Worm (Caenorhabditis elegans) whole organism, L4 larva: ENCODE measurements around the gene nca-2.
"Not testable (repeated sequence)": the region's sequence is repeated elsewhere in the genome, so short reads cannot be mapped to it uniquely, and the experiment has no call there.

ENCODE experiments used
- F49E8.2 ChIP-seq: sonication (generic microtip); optimal IDR thresholded peaks from 2 replicates; lab custom pipeline; 2016; ENCODE audit warnings: missing compliant biosample characterization, mild to moderate bottlenecking, missing genetic modification characterization, borderline replicate concordance
- T20F7.1 ChIP-seq: fragments of 200-800 bp; sonication (Bioruptor generic); optimal IDR thresholded peaks from 2 replicates; lab custom pipeline; 2018; ENCODE audit warnings: mild to moderate bottlenecking, missing genetic modification characterization, missing compliant biosample characterization
- Y48G9A.11 ChIP-seq: fragments of 200-800 bp; sonication (Bioruptor generic); IDR thresholded peaks from 2 replicates; pipeline ENCODE4 v1.3.6; 2022; ENCODE audit warnings: missing genetic modification reagents, missing genetic modification characterization, missing compliant biosample characterization
- aha-1 ChIP-seq: fragments of 150-350 bp; peaks from one replicate; lab custom pipeline; 2014; ENCODE audit warnings: missing biosample characterization, missing genetic modification characterization
- ama-1 ChIP-seq: fragments of 150-350 bp; optimal IDR thresholded peaks from 2 replicates; lab custom pipeline; 2014; ENCODE audit warnings: inconsistent platforms, mixed read lengths
- ceh-20 ChIP-seq: fragments of 200-800 bp; sonication (Bioruptor generic); IDR thresholded peaks from 2 replicates; pipeline ENCODE4 v1.3.6; 2022; ENCODE audit warnings: missing genetic modification reagents, missing genetic modification characterization, missing compliant biosample characterization
- ceh-32 ChIP-seq: sonication (generic microtip); optimal IDR thresholded peaks from 2 replicates; lab custom pipeline; 2016; ENCODE audit warnings: mild to moderate bottlenecking, missing genetic modification characterization, missing compliant biosample characterization; ENCODE audit not compliant: poor library complexity
- ceh-82 ChIP-seq: sonication (generic microtip); optimal IDR thresholded peaks from 2 replicates; lab custom pipeline; 2017; ENCODE audit warnings: missing biosample characterization, missing genetic modification characterization
- ces-1 ChIP-seq: fragments of 150-350 bp; sonication (generic microtip); optimal IDR thresholded peaks from 4 replicates; lab custom pipeline; 2014; ENCODE audit warnings: missing biosample characterization, missing genetic modification reagents, missing genetic modification characterization
- ctbp-1 ChIP-seq: fragments of 200-800 bp; sonication (Bioruptor generic); IDR thresholded peaks from 2 replicates; pipeline ENCODE4 v1.3.6; 2022; ENCODE audit warnings: missing genetic modification reagents, missing genetic modification characterization, missing compliant biosample characterization
- dmd-9 ChIP-seq: fragments of 200-800 bp; sonication (Bioruptor generic); IDR thresholded peaks from 2 replicates; pipeline ENCODE4 v1.3.6; 2022; ENCODE audit warnings: missing genetic modification reagents, missing genetic modification characterization, missing compliant biosample characterization
- dpl-1 ChIP-seq: fragments of 150-350 bp; optimal IDR thresholded peaks from 2 replicates; lab custom pipeline; 2014; ENCODE audit warnings: missing biosample characterization, missing genetic modification reagents, missing genetic modification characterization
- hif-1 ChIP-seq, 2 experiments: sonication (generic microtip); optimal IDR thresholded peaks; 2 replicates each; lab custom pipeline; 2016 to 2017; ENCODE audit warnings: missing compliant biosample characterization in 2 of 2, missing genetic modification characterization in 2 of 2, missing genetic modification reagents in 2 of 2, missing genotype in 2 of 2, mild to moderate bottlenecking in 1 of 2
- lsy-2 ChIP-seq, 2 experiments: fragments of 150-350 bp in 1 of 2; sonication (generic microtip) in 1 of 2; optimal IDR thresholded peaks; 2 replicates each; lab custom pipeline; 2014 to 2017; ENCODE audit warnings: missing biosample characterization in 2 of 2, missing genetic modification characterization in 2 of 2
- madf-5 ChIP-seq, 2 experiments: fragments of 200-800 bp; sonication (Bioruptor generic); IDR thresholded peaks; 2 replicates each; pipeline ENCODE4 v1.3.6; 2022; ENCODE audit warnings: missing compliant biosample characterization in 2 of 2, missing genetic modification characterization in 2 of 2
- mdl-1 ChIP-seq, 2 experiments: fragments of 150-350 bp in 1 of 2; sonication (generic microtip) in 1 of 2; optimal IDR thresholded peaks; 2 replicates each; lab custom pipeline; 2014 to 2017; ENCODE audit warnings: missing biosample characterization in 2 of 2, missing genetic modification characterization in 2 of 2
- mes-2 ChIP-seq: sonication (generic microtip); optimal IDR thresholded peaks from 2 replicates; lab custom pipeline; 2016; ENCODE audit warnings: missing genotype, mild to moderate bottlenecking, missing genetic modification characterization, missing compliant biosample characterization; ENCODE audit not compliant: poor library complexity, severe bottlenecking
- pha-4 ChIP-seq, 2 experiments: fragments of 150-350 bp in 1 of 2; fragments of 200-800 bp in 1 of 2; sonication (Bioruptor generic) in 1 of 2; IDR thresholded peaks in 1 of 2; optimal IDR thresholded peaks in 1 of 2; 2 replicates each; pipeline versions ENCODE4 v1.3.6 to Lab custom; 2014 to 2022; ENCODE audit warnings: missing genetic modification characterization in 2 of 2, missing genetic modification reagents in 2 of 2, missing biosample characterization in 1 of 2, missing compliant biosample characterization in 1 of 2
- set-16 ChIP-seq: fragments of 200-800 bp; sonication (Bioruptor generic); IDR thresholded peaks from 2 replicates; pipeline ENCODE4 v1.3.6; 2022; ENCODE audit warnings: missing genetic modification reagents, missing genetic modification characterization, missing compliant biosample characterization
- spr-1 ChIP-seq: sonication (generic microtip); optimal IDR thresholded peaks from 2 replicates; lab custom pipeline; 2016; ENCODE audit warnings: mild to moderate bottlenecking, missing genetic modification characterization, missing compliant biosample characterization
- unc-130 ChIP-seq: sonication (generic microtip); optimal IDR thresholded peaks from 2 replicates; lab custom pipeline; 2016; ENCODE audit warnings: missing genetic modification reagents, missing genetic modification characterization, missing compliant biosample characterization
- unc-62 ChIP-seq, 3 experiments: fragments of 150-350 bp in 1 of 3; sonication (generic microtip); optimal IDR thresholded peaks in 2 of 3; peaks in 1 of 3; 1 replicate in 1 of 3; 2 replicates in 2 of 3; lab custom pipeline; 2014 to 2017; ENCODE audit warnings: missing biosample characterization in 3 of 3, missing genetic modification characterization in 3 of 3, missing genetic modification reagents in 3 of 3, missing genotype in 1 of 3
- zfp-3 ChIP-seq: fragments of 200-800 bp; sonication (Bioruptor generic); conservative IDR thresholded peaks from 2 replicates; pipeline ENCODE4 v1.3.6; 2022; ENCODE audit warnings: missing genetic modification reagents, missing genetic modification characterization, missing compliant biosample characterization
- ztf-7 ChIP-seq: fragments of 150-350 bp; optimal IDR thresholded peaks from 2 replicates; lab custom pipeline; 2014; ENCODE audit warnings: missing biosample characterization, missing genetic modification characterization

nca-2 gene

ce11 chrIII:4968146-4968545, 2.8 kb downstream of the nca-2 start:
- 0 out of 2 replicates have a peak, but pooled peaks have one; percentile 22 for TF ChIP-seq ctbp-1 (GFP tag; lab: Robert Waterston, UW)
- TF ChIP-seq mdl-1 (tag; optimal IDR thresholded peaks at IDR 0.05; lab: Kevin White, UChicago), result peak in 1 of 2 experiments; percentile 53
- no peak for TF ChIP-seq spr-1 (tag; lab: Kevin White, UChicago)

DNA sequence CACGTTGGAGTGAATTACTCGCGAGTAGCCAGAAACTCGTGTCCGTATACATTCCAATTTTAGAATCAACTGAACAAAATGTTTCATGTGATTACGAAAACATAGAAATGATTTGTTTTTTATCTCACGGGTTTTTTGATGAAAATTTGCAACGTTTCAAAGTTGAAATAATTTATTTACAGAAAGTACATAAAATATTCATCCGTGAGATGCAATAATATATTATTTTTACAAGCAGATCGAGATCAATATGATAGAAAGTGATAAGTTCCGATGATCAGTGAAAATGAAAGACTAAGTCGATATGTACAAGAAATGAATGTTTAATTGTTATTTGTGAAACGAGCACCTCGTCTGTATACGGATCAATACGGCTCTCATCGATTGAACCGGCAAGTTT, 15.0 kb downstream of the nca-2 start, which contains the start of gene C27F2.6:
C27F2.6 (minus strand) TSS at position 101 of the 400 bp plus-strand sequence.
- TF ChIP-seq unc-130; aha-1 (tag; lab: Kevin White, UChicago); ceh-82 (tag; lab: Kevin White, UChicago): not testable (repeated sequence)

- peak in 1 of 2 experiments; percentile 92 for TF ChIP-seq unc-62 (GFP tag; optimal IDR thresholded peaks at IDR 0.05 in 1 of 2; lab: Kevin White, UChicago)
- no peak for TF ChIP-seq unc-62 (tag; optimal IDR thresholded peaks at IDR 0.05; lab: Kevin White, UChicago)
- TF ChIP-seq ama-1, result no peak
Measured at ce11 chrIII:4983961-4984360, 18.6 kb downstream of the nca-2 start.

DNA sequence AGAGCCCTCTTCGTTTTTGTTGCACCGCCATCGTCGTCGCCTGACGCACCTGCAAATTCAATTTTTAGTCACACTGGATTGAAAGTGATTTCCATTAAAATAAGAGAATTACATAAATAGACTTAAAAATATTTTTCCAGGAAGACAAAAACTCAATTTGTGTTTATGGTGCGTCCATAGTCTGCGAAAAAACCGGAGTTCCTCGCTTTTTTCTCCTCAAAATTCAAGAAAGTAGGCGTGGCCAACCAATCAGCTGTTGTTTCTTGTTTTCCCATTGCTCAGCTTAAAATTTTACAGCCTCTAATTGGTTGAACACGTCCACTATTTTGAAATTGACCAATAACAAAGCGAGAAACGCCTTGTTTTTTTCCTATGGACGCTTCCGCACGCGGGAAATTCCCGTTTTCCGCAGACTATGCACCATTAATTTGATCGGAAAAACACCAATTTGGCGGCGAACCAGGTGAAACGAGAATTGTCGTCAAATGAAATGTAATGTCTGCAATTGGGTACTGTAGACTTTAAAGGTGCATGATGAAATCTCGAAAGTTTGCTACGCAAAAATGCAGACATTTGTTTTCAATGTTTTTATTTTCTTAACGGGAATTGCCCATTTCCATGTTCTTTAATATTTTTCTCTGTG, 19.2 kb downstream of the nca-2 start, which contains the start of gene C27F2.7:
C27F2.7 (minus strand) TSS at position 51 of the 643 bp plus-strand sequence.
- TF ChIP-seq F49E8.2 (tag; lab: Kevin White, UChicago) (peak; percentile 11), zfp-3 (GFP tag; lab: Robert Waterston, UW) (no peak), madf-5 (GFP tag; IDR thresholded peaks at IDR 0.05; lab: Robert Waterston, UW) (no peak), spr-1 (tag; lab: Kevin White, UChicago) (no peak), unc-130 (peak; percentile 41), ceh-82 (tag; lab: Kevin White, UChicago) (no peak), pha-4 (GFP tag; IDR thresholded peaks at IDR 0.05; lab: Robert Waterston, UW) (no peak), pha-4 (tag; optimal IDR thresholded peaks at IDR 0.05; lab: Kevin White, UChicago) (no peak), set-16 (GFP tag; lab: Robert Waterston, UW) (no peak), Y48G9A.11 (GFP tag; lab: Robert Waterston, UW) (peak; percentile 35; the same call in 1 of the 2 replicates), ceh-32 (tag; lab: Kevin White, UChicago) (no peak), T20F7.1 (no peak), ctbp-1 (GFP tag; lab: Robert Waterston, UW) (no peak), ama-1 (no peak)
- TF ChIP-seq, all 104 proteins: peak for 3

DNA sequence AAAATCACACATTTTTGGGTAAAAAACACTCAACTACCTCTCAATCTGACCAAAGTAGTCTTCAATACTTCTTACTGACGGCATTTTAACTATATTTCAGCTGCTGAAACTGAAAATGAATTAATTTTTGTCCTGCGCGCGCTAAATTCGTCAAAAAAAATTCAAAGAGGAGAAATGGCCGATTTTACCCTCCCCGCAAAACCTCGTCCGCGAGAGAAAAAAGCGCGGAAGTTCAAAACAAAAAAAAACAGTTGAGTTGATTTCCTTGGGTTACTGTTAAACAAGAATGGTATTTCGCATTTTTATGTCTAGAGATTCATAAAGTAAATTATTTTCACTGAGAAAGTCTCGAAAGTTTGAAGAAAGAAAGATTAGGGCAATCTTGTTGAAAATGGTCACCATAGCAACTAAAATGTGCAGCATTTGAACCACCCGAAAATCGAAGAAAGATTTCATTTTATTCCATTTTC, 21.5 kb downstream of the nca-2 start, which contains the start of the genes C27F2.10 and wdr-60:
C27F2.10 (minus strand) TSS at position 109 of the 470 bp plus-strand sequence.
wdr-60 (plus strand) TSS at position 420 of the 470 bp plus-strand sequence.
- TF ChIP-seq ztf-7 (tag; lab: Kevin White, UChicago) (no peak), lsy-2 (tag; optimal IDR thresholded peaks at IDR 0.05; lab: Kevin White, UChicago) (peak in 1 of 2 experiments; percentile 4), dmd-9 (no peak), hif-1 (tag; optimal IDR thresholded peaks at IDR 0.05; lab: Kevin White, UChicago) (peak in 1 of 2 experiments; percentile 31), mes-2 (peak; percentile 92), ces-1 (GFP tag; lab: Kevin White, UChicago) (no peak), dpl-1 (GFP tag; lab: Kevin White, UChicago) (peak; percentile 82)
- TF ChIP-seq, all 104 proteins: peak for 4

DNA sequence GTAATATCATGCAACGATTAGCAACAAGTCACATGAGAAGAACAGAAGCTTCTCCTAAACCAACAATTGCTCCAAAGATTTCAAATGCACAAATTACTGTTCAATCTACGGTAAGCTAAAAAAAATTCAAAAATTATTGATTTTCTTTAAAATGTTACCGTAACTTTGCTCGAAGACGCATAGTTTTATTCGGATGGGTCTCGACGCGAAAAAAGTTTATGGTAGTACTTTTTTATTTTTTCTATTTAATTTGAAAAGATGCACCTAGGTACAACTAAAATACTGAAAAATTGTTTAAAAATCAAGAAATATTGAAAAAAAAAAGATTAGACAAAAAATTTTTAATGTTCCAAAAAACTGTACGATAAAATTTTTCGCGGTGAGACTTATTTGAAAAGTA, 22.3 kb downstream of the nca-2 start:
- TF ChIP-seq lsy-2 (tag; optimal IDR thresholded peaks at IDR 0.05; lab: Kevin White, UChicago), result peak in 1 of 2 experiments; percentile 4
- TF ChIP-seq ceh-20 (GFP tag; lab: Robert Waterston, UW), result no peak
